Fruit fly (Drosophila melanogaster): ENCODE results near the gene Erk7.

Erk7 gene

DNA sequence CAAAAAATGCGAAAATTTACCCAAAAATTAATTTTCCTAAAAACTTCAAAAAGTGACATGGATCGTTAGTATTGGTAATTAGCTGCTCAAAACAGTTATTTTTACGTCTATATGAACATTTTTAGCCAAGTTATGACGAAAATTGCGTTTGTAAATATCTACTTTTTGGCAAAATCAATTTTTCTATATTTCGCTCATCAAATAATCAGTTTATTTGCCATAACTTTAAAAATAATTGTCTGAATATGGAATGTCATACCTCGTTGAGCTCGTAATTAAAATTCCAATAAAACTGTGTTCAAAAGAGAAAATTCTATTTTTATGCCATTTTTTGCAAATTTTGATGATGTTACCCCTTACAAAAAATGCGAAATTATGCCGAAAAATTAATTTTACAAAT, 29.0 kb upstream of the Erk7 start:
- no peak for TF ChIP-seq dmrt93B (GFP tag; optimal IDR thresholded peaks at IDR 0.05)
- TF ChIP-seq Dfd (GFP tag; optimal IDR thresholded peaks at IDR 0.05): peak; percentile 92

dm6 chrX:9295518-9295917, 28.0 kb upstream of the Erk7 start:
- TF ChIP-seq br (GFP tag; optimal IDR thresholded peaks at IDR 0.05) (no peak), h (GFP tag; optimal IDR thresholded peaks at IDR 0.05) (peak; percentile 9)

- no peak for TF ChIP-seq sage (GFP tag; optimal IDR thresholded peaks at IDR 0.05)
- no peak for TF ChIP-seq Hnf4 (GFP tag; optimal IDR thresholded peaks at IDR 0.05)
- no peak for TF ChIP-seq CG9705 (GFP tag; optimal IDR thresholded peaks at IDR 0.05)
- TF ChIP-seq Vsx2 (GFP tag; optimal IDR thresholded peaks at IDR 0.05; ENCODE audit: partially characterized antibody): no peak
- no peak for TF ChIP-seq Rel (GFP tag; optimal IDR thresholded peaks at IDR 0.05)
- TF ChIP-seq Rel (tag; optimal IDR thresholded peaks at IDR 0.05): no peak
- no peak for TF ChIP-seq dmrt93B (GFP tag; optimal IDR thresholded peaks at IDR 0.05)
- no peak for TF ChIP-seq Myc (optimal IDR thresholded peaks at IDR 0.05)
Measured at dm6 chrX:9291270-9291669, 23.8 kb upstream of the Erk7 start.

DNA sequence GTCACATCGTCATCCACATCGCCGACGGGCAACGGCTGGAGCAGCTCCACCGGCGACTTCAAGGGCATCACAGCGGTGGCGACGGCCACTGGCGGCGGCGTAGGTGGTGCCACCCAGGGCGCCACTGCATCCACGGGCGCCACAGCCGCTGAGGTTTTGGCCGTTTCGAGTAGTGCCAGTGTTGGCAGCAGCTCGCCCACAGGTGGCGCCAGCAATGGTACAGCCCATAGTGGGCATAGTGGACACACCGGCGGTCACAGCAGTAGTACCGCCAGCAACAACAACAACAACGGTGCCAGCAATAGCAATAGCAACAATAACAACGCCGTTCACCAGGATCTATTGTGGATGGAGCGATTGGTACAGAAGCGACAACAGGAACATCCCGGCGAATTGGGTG, 18.9 kb upstream of the Erk7 start:
- no peak for TF ChIP-seq CrebA (GFP tag; optimal IDR thresholded peaks at IDR 0.05; ENCODE audit: borderline replicate concordance)
- no peak for TF ChIP-seq h (GFP tag; optimal IDR thresholded peaks at IDR 0.05)
- TF ChIP-seq Myc (optimal IDR thresholded peaks at IDR 0.05): no peak
- TF ChIP-seq GATAd (GFP tag; optimal IDR thresholded peaks at IDR 0.05): no peak
- no peak for TF ChIP-seq dmrt93B (GFP tag; optimal IDR thresholded peaks at IDR 0.05)
- TF ChIP-seq dl (GFP tag; optimal IDR thresholded peaks at IDR 0.05; ENCODE audit: insufficient read depth in 1 of 2, partially characterized antibody in 2 of 2): no peak

DNA sequence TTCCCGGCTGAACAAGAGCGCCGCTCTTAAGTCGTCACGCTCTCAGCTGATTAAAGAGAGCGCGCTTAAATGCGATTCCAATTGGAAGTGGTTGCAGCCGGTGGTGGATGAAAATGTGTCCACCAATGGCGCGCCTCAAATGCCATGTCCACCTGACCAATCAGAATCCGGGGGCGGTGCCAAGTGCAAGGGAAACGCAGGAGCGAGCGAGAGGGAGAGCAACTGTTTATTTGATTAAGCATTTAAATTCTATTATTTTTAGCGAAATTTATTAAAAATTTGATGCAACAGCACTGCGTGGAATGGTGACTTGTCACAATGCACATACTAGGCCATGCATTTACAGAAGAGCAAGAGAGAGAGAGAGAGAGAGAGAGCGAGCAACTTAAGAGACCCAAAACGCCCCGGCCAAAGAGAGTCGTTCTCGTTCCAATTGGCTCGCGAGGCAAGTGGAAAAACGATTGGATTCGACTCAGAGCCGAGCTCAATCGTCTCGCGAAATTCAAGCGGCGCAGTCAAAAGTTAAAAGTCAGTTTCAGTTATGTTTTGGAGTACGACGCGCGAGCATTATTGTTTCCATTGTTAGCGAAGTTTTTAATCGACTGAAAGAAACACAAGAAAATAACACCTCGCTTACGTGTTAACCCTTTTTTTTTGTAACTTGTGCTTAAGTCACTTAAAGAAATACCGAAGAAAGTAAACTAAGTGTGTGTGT, 16.7 kb upstream of the Erk7 start, which contains the start of gene lz:
Gene lz, plus strand, starts transcription at position 626 of the 715 bp plus-strand sequence.
- peak; percentile 44 to 52 for TF ChIP-seq dl (GFP tag; optimal IDR thresholded peaks at IDR 0.05; ENCODE audit: insufficient read depth in 1 of 2, partially characterized antibody in 2 of 2)
- no peak for TF ChIP-seq CG32264 (GFP tag; optimal IDR thresholded peaks at IDR 0.05)
- peak; percentile 80 for TF ChIP-seq Dif (GFP tag; optimal IDR thresholded peaks at IDR 0.05; ENCODE audit: partially characterized antibody)
- TF ChIP-seq Abd-B (GFP tag; optimal IDR thresholded peaks at IDR 0.05): no peak

DNA sequence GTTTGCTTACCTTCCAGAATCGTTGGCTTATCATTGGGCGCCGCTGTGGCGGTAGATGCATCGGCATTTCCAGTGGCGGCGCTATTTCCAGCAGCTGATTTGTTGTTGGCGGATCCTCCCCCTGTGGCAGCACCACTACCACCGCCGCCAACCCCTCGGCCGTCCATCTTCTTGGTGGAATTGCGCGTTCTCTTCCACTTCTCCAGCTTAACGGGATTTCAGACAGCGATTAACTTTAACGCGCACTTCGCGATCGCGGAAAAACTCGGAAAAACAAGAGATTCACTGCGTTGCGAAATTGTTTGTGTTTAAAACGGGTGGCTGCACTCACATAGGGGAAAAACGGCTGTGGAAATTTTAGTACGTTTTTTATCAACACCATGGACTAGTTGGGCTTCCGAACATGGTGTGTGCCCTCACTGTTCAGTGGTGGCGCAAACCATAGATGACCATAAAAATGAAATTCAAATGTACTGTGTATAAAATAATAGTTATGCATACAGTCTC, 15.3 kb upstream of the Erk7 start, which contains the start of gene c11.1:
Gene c11.1, minus strand, starts transcription at position 335 of the 507 bp plus-strand sequence.
- TF ChIP-seq CG32264 (GFP tag; optimal IDR thresholded peaks at IDR 0.05) (no peak), Hr78 (GFP tag; optimal IDR thresholded peaks at IDR 0.05) (no peak), h (GFP tag; optimal IDR thresholded peaks at IDR 0.05) (peak; percentile 3), Sp1 (GFP tag; optimal IDR thresholded peaks at IDR 0.05) (peak; percentile 0), psq (GFP tag; optimal IDR thresholded peaks at IDR 0.05) (no peak), dsf (GFP tag; optimal IDR thresholded peaks at IDR 0.05; ENCODE audit: borderline replicate concordance) (no peak), rgr (GFP tag; optimal IDR thresholded peaks at IDR 0.05) (no peak), Rel (GFP tag; optimal IDR thresholded peaks at IDR 0.05) (no peak), Rel (tag; optimal IDR thresholded peaks at IDR 0.05) (peak; percentile 91), dmrt93B (GFP tag; optimal IDR thresholded peaks at IDR 0.05) (no peak), lola (GFP tag; optimal IDR thresholded peaks at IDR 0.05) (no peak), Myc (optimal IDR thresholded peaks at IDR 0.05) (peak; percentile 43)

- no peak for TF ChIP-seq Rel (GFP tag; optimal IDR thresholded peaks at IDR 0.05)
- TF ChIP-seq Rel (tag; optimal IDR thresholded peaks at IDR 0.05): no peak
- no peak for TF ChIP-seq sage (GFP tag; optimal IDR thresholded peaks at IDR 0.05)
- no peak for TF ChIP-seq CrebA (GFP tag; optimal IDR thresholded peaks at IDR 0.05; ENCODE audit: borderline replicate concordance)
- no peak for TF ChIP-seq OdsH (GFP tag; optimal IDR thresholded peaks at IDR 0.05)
- TF ChIP-seq HLH106 (tag; optimal IDR thresholded peaks at IDR 0.05): no peak
- no peak for TF ChIP-seq pan (optimal IDR thresholded peaks at IDR 0.05)
- TF ChIP-seq CG32264 (GFP tag; optimal IDR thresholded peaks at IDR 0.05): no peak
- no peak for TF ChIP-seq Sp1 (GFP tag; optimal IDR thresholded peaks at IDR 0.05)
- no peak for TF ChIP-seq rgr (GFP tag; optimal IDR thresholded peaks at IDR 0.05)
Measured at dm6 chrX:9281998-9282644, 14.6 kb upstream of the Erk7 start.
